Worm (Caenorhabditis elegans): Measurements from ENCODE around the gene C08F11.12.
A peak's percentile ranks its signal among the peaks of the same experiment; 100 is the strongest.

C08F11.12 gene

DNA sequence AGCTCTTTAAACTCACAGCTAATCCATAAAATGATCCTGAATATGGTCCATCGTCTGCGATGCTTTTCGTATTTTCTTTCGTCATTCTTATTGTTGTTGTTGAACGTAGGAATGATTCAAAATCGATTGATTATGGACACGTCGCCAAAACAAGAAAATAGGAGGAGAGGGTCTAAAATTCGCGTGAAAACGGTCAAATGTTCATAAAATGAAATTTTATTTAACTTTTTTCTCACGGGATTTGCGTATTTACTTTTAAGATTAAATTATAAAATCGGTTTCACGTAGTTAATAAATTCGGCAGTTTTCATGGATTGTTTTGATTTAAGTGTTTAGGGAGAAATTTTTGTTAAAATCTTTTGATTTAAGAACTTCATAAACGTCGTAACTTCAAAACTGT lies 2.2 kb downstream of the C08F11.12 start, which contains the start of gene C08F11.10:
TSS of gene C08F11.10 (minus strand) at position 101 of the 400 bp plus-strand sequence.
- TF ChIP-seq unc-130 (tag; optimal IDR thresholded peaks at IDR 0.05) (no peak), unc-62 (GFP tag; optimal IDR thresholded peaks at IDR 0.05) (no peak), nhr-237 (tag; optimal IDR thresholded peaks at IDR 0.05) (no peak), ceh-8 (GFP tag; optimal IDR thresholded peaks at IDR 0.05) (no peak), sox-4 (tag; optimal IDR thresholded peaks at IDR 0.05) (no peak), hlh-4 (tag; optimal IDR thresholded peaks at IDR 0.05) (no peak)

DNA sequence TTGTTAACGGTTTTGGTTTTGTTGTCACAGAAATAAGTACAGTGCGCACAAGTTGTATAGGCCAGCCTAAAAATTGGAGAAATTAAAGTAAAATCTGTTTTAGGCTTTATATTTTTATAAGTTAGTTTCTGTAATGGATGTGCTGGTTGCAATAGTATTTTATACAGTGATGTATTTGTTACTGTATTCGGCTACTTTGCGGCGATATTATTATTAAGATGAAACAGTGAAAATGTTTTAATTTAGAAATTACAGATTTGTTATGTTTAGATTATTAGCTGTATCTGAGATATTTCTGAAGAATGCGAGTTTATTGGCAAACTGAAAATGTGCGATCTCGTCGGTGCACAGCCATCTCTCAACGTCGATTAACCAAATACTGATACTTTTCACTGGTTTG lies 3.8 kb downstream of the C08F11.12 start, which contains the start of gene ule-4:
TSS of gene ule-4 (minus strand) at position 101 of the 400 bp plus-strand sequence.
- no peak for TF ChIP-seq sptf-1 (tag; optimal IDR thresholded peaks at IDR 0.05)
- TF ChIP-seq egl-27 (tag; optimal IDR thresholded peaks at IDR 0.05), result no peak
- no peak for TF ChIP-seq nhr-76 (tag; optimal IDR thresholded peaks at IDR 0.05)
- TF ChIP-seq nhr-20 (tag; optimal IDR thresholded peaks at IDR 0.05), result no peak
- no peak for TF ChIP-seq nhr-28 (tag; optimal IDR thresholded peaks at IDR 0.05)
- no peak for TF ChIP-seq fkh-10 (GFP tag; optimal IDR thresholded peaks at IDR 0.05)
- TF ChIP-seq tlp-1 (tag; optimal IDR thresholded peaks at IDR 0.05), result no peak
- no peak for TF ChIP-seq C16A3.4 (tag; optimal IDR thresholded peaks at IDR 0.05)
- TF ChIP-seq blmp-1 (tag; optimal IDR thresholded peaks at IDR 0.05), result no peak
- no peak for TF ChIP-seq vab-15 (tag; optimal IDR thresholded peaks at IDR 0.05)
- TF ChIP-seq hpl-2 (GFP tag; optimal IDR thresholded peaks at IDR 0.05), result no peak
- TF ChIP-seq nhr-47 (tag; optimal IDR thresholded peaks at IDR 0.05), result no peak
- TF ChIP-seq aly-2 (tag; optimal IDR thresholded peaks at IDR 0.05), result no peak
- no peak for TF ChIP-seq lin-15B (tag; optimal IDR thresholded peaks at IDR 0.05)
- TF ChIP-seq C04F5.9 (tag; optimal IDR thresholded peaks at IDR 0.05), result no peak
- no peak for TF ChIP-seq elt-2 (tag; optimal IDR thresholded peaks at IDR 0.05)

DNA sequence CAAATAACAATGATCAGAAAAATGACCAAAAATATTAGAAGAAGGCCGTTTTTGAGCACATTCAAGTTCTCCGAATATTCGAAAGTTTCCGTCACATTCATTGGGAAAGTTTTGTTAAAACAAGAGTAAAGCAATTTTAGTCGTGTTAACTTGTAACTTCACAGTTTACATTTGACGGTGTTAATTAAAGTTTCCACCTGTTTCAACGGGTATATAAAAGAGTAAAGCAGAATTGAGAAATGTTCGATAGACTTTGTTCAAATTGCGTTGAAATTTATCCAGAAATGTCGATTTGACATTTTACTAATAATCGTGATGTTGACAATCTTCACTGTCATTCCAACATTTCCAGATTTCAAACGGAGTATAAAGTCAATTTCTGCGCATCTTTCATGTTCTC lies 5.5 kb downstream of the C08F11.12 start, which contains the start of gene srz-29:
TSS of gene srz-29 (minus strand) at position 101 of the 400 bp plus-strand sequence.
- TF ChIP-seq pax-3 (tag; optimal IDR thresholded peaks at IDR 0.05) (no peak), unc-98 (GFP tag; IDR thresholded peaks at IDR 0.05) (no peak), lsy-2 (tag; optimal IDR thresholded peaks at IDR 0.05) (no peak), ets-5 (GFP tag; IDR thresholded peaks at IDR 0.05) (no peak), vab-15 (tag; optimal IDR thresholded peaks at IDR 0.05) (no peak), lin-14 (GFP tag; optimal IDR thresholded peaks at IDR 0.05) (no peak), dsc-1 (tag; optimal IDR thresholded peaks at IDR 0.05) (no peak), egl-27 (tag; optimal IDR thresholded peaks at IDR 0.05) (no peak), nhr-76 (tag; optimal IDR thresholded peaks at IDR 0.05) (no peak), efl-1 (optimal IDR thresholded peaks at IDR 0.05) (no peak), efl-1 (GFP tag; optimal IDR thresholded peaks at IDR 0.05 in 1 of 2) (no peak), ceh-90 (tag; optimal IDR thresholded peaks at IDR 0.05) (no peak), fos-1 (tag; optimal IDR thresholded peaks at IDR 0.05) (no peak), lin-15B (tag; optimal IDR thresholded peaks at IDR 0.05) (no peak), unc-86 (tag; optimal IDR thresholded peaks at IDR 0.05) (no peak), nhr-19 (GFP tag; conservative IDR thresholded peaks at IDR 0.05) (no peak)

DNA sequence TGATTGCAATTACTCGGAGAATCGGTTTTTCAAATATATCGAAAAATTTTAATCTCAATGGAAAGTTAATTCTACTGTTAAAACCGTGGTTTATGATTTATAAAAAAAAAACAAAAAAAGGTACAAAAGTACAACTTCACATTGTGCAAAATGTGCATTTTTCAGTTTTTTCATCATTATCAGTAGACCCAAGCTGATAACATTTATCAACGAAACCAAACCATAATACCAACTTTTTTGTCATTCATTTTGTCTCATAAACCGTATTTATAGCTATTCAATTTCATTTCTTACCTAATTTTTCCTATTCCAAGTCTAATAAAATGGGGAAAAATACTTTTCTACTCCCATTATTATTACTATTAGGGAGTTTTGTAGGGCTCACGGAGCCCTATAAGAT lies 12.3 kb downstream of the C08F11.12 start, which contains the start of gene ugt-22:
TSS of gene ugt-22 (plus strand) at position 234 of the 400 bp plus-strand sequence.
- no peak for TF ChIP-seq ama-1 (optimal IDR thresholded peaks at IDR 0.05)
- no peak for TF ChIP-seq dpl-1 (GFP tag; optimal IDR thresholded peaks at IDR 0.05)
- TF ChIP-seq lin-35 (GFP tag; optimal IDR thresholded peaks at IDR 0.05), result peak in 1 of 2 experiments; percentile 8
- no peak for TF ChIP-seq efl-1 (optimal IDR thresholded peaks at IDR 0.05)
- peak in 1 of 2 experiments; percentile 66 for TF ChIP-seq efl-1 (GFP tag; optimal IDR thresholded peaks at IDR 0.05 in 1 of 2)
- no peak for TF ChIP-seq blmp-1 (tag; optimal IDR thresholded peaks at IDR 0.05)
- no peak for TF ChIP-seq lir-3 (tag; optimal IDR thresholded peaks at IDR 0.05; ENCODE audit: poor library complexity)
- no peak for TF ChIP-seq nhr-12 (tag; optimal IDR thresholded peaks at IDR 0.05)
- TF ChIP-seq ceh-63 (GFP tag; optimal IDR thresholded peaks at IDR 0.05), result no peak
- TF ChIP-seq fkh-4 (tag; optimal IDR thresholded peaks at IDR 0.05; ENCODE audit: borderline replicate concordance), result no peak
- peak; percentile 80 for TF ChIP-seq elt-2 (tag; optimal IDR thresholded peaks at IDR 0.05)
- TF ChIP-seq hlh-4 (tag; optimal IDR thresholded peaks at IDR 0.05), result no peak
- no peak for TF ChIP-seq aly-2 (tag; optimal IDR thresholded peaks at IDR 0.05)
- TF ChIP-seq tlp-1 (tag; optimal IDR thresholded peaks at IDR 0.05), result peak; percentile 1
- TF ChIP-seq nhr-90 (tag; optimal IDR thresholded peaks at IDR 0.05; ENCODE audit: poor library complexity), result no peak
